Worm (Caenorhabditis elegans) whole organism, young adult: ENCODE results near the gene Y61A9LA.10.
A peak's percentile ranks its signal among the peaks of the same experiment; 100 is the strongest.

Experiments used
- B0035.1 ChIP-seq: sonication (generic microtip); optimal IDR thresholded peaks from 2 replicates; lab custom pipeline; 2016; ENCODE audit warnings: missing genetic modification characterization, mild to moderate bottlenecking, missing compliant biosample characterization, missing genotype, missing genetic modification reagents
- C17E4.6 ChIP-seq: fragments of 200-800 bp; sonication (Bioruptor generic); IDR thresholded peaks from 2 replicates; pipeline ENCODE4 v1.3.6; 2022; ENCODE audit warnings: missing genetic modification reagents, missing genetic modification characterization, missing compliant biosample characterization
- F33H1.4 ChIP-seq: fragments of 200-800 bp; sonication (Bioruptor generic); IDR thresholded peaks from 2 replicates; pipeline ENCODE4 v1.3.6; 2022; ENCODE audit warnings: missing genetic modification reagents, missing genetic modification characterization, missing compliant biosample characterization
- F55B11.4 ChIP-seq: sonication (generic microtip); optimal IDR thresholded peaks from 2 replicates; lab custom pipeline; 2016; ENCODE audit warnings: missing compliant biosample characterization, missing genetic modification characterization, borderline replicate concordance; ENCODE audit not compliant: insufficient read depth
- K11D2.4 ChIP-seq: fragments of 200-800 bp; sonication (Bioruptor generic); IDR thresholded peaks from 2 replicates; pipeline ENCODE4 v1.3.6; 2022; ENCODE audit warnings: missing genetic modification reagents, missing genetic modification characterization, missing compliant biosample characterization
- Y79H2A.3 ChIP-seq: fragments of 200-800 bp; sonication (Bioruptor generic); conservative IDR thresholded peaks from 2 replicates; pipeline ENCODE4 v1.3.6; 2022; ENCODE audit warnings: missing genetic modification reagents, missing genetic modification characterization, missing compliant biosample characterization
- Y95B8A.8 ChIP-seq: fragments of 200-800 bp; sonication (Bioruptor generic); IDR thresholded peaks from 2 replicates; pipeline ENCODE4 v1.3.6; 2022; ENCODE audit warnings: missing genetic modification reagents, missing genetic modification characterization, missing compliant biosample characterization
- aptf-3 ChIP-seq: fragments of 200-800 bp; sonication (Bioruptor generic); IDR thresholded peaks from 2 replicates; pipeline ENCODE4 v1.3.6; 2022; ENCODE audit warnings: missing genetic modification characterization, missing compliant biosample characterization
- attf-3 ChIP-seq: fragments of 200-800 bp; sonication (Bioruptor generic); conservative IDR thresholded peaks from 2 replicates; pipeline ENCODE4 v1.3.6; 2022; ENCODE audit warnings: missing genetic modification reagents, missing genetic modification characterization, missing compliant biosample characterization
- attf-6 ChIP-seq: fragments of 200-800 bp; sonication (Bioruptor generic); IDR thresholded peaks from 2 replicates; pipeline ENCODE4 v1.3.6; 2022; ENCODE audit warnings: missing genetic modification reagents, missing genetic modification characterization, missing compliant biosample characterization
- ceh-58 ChIP-seq: fragments of 200-800 bp; sonication (Bioruptor generic); IDR thresholded peaks from 2 replicates; pipeline ENCODE4 v1.3.6; 2022; ENCODE audit warnings: missing genetic modification characterization, missing compliant biosample characterization
- efl-1 ChIP-seq: fragments of 150-350 bp; optimal IDR thresholded peaks from 2 replicates; lab custom pipeline; 2014; ENCODE audit warnings: missing biosample characterization, missing genetic modification reagents, missing genetic modification characterization
- egl-18 ChIP-seq: fragments of 200-800 bp; sonication (Bioruptor generic); IDR thresholded peaks from 2 replicates; pipeline ENCODE4 v1.3.6; 2022; ENCODE audit warnings: missing genetic modification reagents, missing genetic modification characterization, missing compliant biosample characterization
- egrh-3 ChIP-seq: fragments of 200-800 bp; sonication (Bioruptor generic); IDR thresholded peaks from 2 replicates; pipeline ENCODE4 v1.3.6; 2022; ENCODE audit warnings: missing genetic modification reagents, missing genetic modification characterization, missing compliant biosample characterization
- ets-4 ChIP-seq: fragments of 200-800 bp; sonication (Bioruptor generic); optimal IDR thresholded peaks from 2 replicates; lab custom pipeline; 2018; ENCODE audit warnings: mild to moderate bottlenecking, missing genetic modification characterization, missing compliant biosample characterization
- him-1 ChIP-seq: sonication (generic microtip); optimal IDR thresholded peaks from 2 replicates; lab custom pipeline; 2016; ENCODE audit warnings: missing genotype, missing genetic modification reagents, missing genetic modification characterization, missing compliant biosample characterization
- hmg-1.2 ChIP-seq: fragments of 200-800 bp; sonication (Bioruptor generic); IDR thresholded peaks from 2 replicates; pipeline ENCODE4 v1.3.6; 2022; ENCODE audit warnings: missing genetic modification reagents, missing genetic modification characterization, missing compliant biosample characterization
- lin-35 ChIP-seq, 3 experiments: fragments of 150-350 bp in 2 of 3; sonication (generic microtip) in 1 of 3; optimal IDR thresholded peaks; 2 replicates each; lab custom pipeline; 2014 to 2018; ENCODE audit warnings: missing biosample characterization in 3 of 3, missing genetic modification characterization in 3 of 3, missing genetic modification reagents in 3 of 3
- lin-54 ChIP-seq: fragments of 200-800 bp; sonication (Bioruptor generic); optimal IDR thresholded peaks from 2 replicates; lab custom pipeline; 2018; ENCODE audit warnings: mild to moderate bottlenecking, missing genetic modification characterization, missing compliant biosample characterization
- lsl-1 ChIP-seq: fragments of 200-800 bp; sonication (Bioruptor generic); optimal IDR thresholded peaks from 2 replicates; lab custom pipeline; 2018; ENCODE audit warnings: mild to moderate bottlenecking, missing genetic modification characterization, moderate library complexity, missing compliant biosample characterization
- madf-6 ChIP-seq: fragments of 200-800 bp; sonication (Bioruptor generic); IDR thresholded peaks from 2 replicates; pipeline ENCODE4 v1.3.6; 2022; ENCODE audit warnings: missing genetic modification reagents, missing genetic modification characterization, missing compliant biosample characterization
- mxl-1 ChIP-seq: sonication (generic microtip); optimal IDR thresholded peaks from 2 replicates; lab custom pipeline; 2016; ENCODE audit warnings: missing genetic modification characterization, missing compliant biosample characterization
- nfya-1 ChIP-seq: sonication (generic microtip); optimal IDR thresholded peaks from 2 replicates; lab custom pipeline; 2017; ENCODE audit warnings: antibody characterized with exemption, missing compliant biosample characterization, missing genetic modification characterization, borderline replicate concordance; ENCODE audit not compliant: insufficient read depth
- nfyb-1 ChIP-seq: fragments of 200-800 bp; sonication (Bioruptor generic); IDR thresholded peaks from 2 replicates; pipeline ENCODE4 v1.3.6; 2022; ENCODE audit warnings: missing genetic modification reagents, missing genetic modification characterization, missing compliant biosample characterization
- nhr-27 ChIP-seq: fragments of 200-800 bp; sonication (Bioruptor generic); optimal IDR thresholded peaks from 2 replicates; lab custom pipeline; 2018; ENCODE audit warnings: mild to moderate bottlenecking, missing genetic modification characterization, moderate library complexity, missing compliant biosample characterization
- rec-8 ChIP-seq, 2 experiments: sonication (generic microtip); optimal IDR thresholded peaks; 2 replicates each; lab custom pipeline; 2016; ENCODE audit warnings: mild to moderate bottlenecking in 2 of 2, missing genetic modification characterization in 2 of 2, missing genetic modification reagents in 2 of 2, missing genotype in 2 of 2, missing biosample characterization in 1 of 2, missing compliant biosample characterization in 1 of 2, moderate library complexity in 1 of 2
- snpc-4 ChIP-seq, 5 experiments: fragments of 150-350 bp in 1 of 5; sonication (generic microtip) in 4 of 5; optimal IDR thresholded peaks; 2 replicates each; lab custom pipeline; 2014 to 2018; ENCODE audit warnings: missing genetic modification characterization in 5 of 5, missing biosample characterization in 3 of 5, antibody characterized with exemption in 2 of 5, mild to moderate bottlenecking in 2 of 5, missing compliant biosample characterization in 2 of 5, missing genotype in 2 of 5, moderate library complexity in 2 of 5, missing genetic modification reagents in 1 of 5
- somi-1 ChIP-seq: fragments of 200-800 bp; sonication (Bioruptor generic); optimal IDR thresholded peaks from 2 replicates; lab custom pipeline; 2018; ENCODE audit warnings: mild to moderate bottlenecking, missing genetic modification characterization, missing compliant biosample characterization
- tlf-1 ChIP-seq: fragments of 200-800 bp; sonication (Bioruptor generic); optimal IDR thresholded peaks from 2 replicates; lab custom pipeline; 2018; ENCODE audit warnings: mild to moderate bottlenecking, missing genetic modification characterization, missing compliant biosample characterization
- unc-130 ChIP-seq: sonication (generic microtip); optimal IDR thresholded peaks from 2 replicates; lab custom pipeline; 2016; ENCODE audit warnings: missing genetic modification reagents, missing genetic modification characterization, missing compliant biosample characterization
- unc-62 ChIP-seq: fragments of 150-350 bp; optimal IDR thresholded peaks from 2 replicates; lab custom pipeline; 2014; ENCODE audit warnings: missing biosample characterization, missing genetic modification reagents, missing genetic modification characterization
- zfh-2 ChIP-seq: fragments of 200-800 bp; sonication (Bioruptor generic); conservative IDR thresholded peaks from 2 replicates; pipeline ENCODE4 v1.3.6; 2022; ENCODE audit warnings: missing genetic modification reagents, missing genetic modification characterization, missing compliant biosample characterization
- ztf-22 ChIP-seq: fragments of 200-800 bp; sonication (Bioruptor generic); optimal IDR thresholded peaks from 2 replicates; lab custom pipeline; 2018; ENCODE audit warnings: mild to moderate bottlenecking, missing genetic modification characterization, moderate library complexity, missing compliant biosample characterization
- ztf-26 ChIP-seq: sonication (generic microtip); optimal IDR thresholded peaks from 2 replicates; lab custom pipeline; 2017; ENCODE audit warnings: missing genetic modification characterization, missing compliant biosample characterization

The Y61A9LA.10 gene

DNA sequence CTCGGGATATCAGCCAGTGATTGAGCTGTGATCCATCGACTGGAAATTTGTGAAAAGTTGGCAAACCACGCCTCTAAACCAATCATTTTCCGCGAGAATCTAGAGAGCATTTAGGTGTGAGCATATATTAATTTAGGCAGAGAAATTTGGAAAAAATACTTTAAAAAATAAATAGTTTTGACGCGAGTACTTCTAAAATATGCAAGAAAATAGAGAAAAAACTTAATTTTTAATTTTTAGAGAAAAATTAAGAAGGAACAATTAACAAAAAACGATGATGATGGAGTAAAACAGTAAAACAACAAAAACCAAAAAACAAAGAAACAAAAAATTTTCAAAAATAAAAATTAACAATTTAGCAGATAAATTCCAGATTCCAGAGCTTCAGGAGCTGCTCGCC is 8.8 kb downstream of the Y61A9LA.10 start, which contains the start of gene txt-6:
txt-6 (minus strand) TSS at position 101 of the 400 bp plus-strand sequence.
- TF ChIP-seq Y79H2A.3 (GFP tag; lab: Robert Waterston, UW) (no peak), unc-130 (GFP tag; lab: Kevin White, UChicago) (no peak), madf-6 (GFP tag; lab: Robert Waterston, UW) (no peak), lin-54 (GFP tag; lab: Kevin White, UChicago) (no peak), unc-62 (no peak), rec-8 (tag; optimal IDR thresholded peaks at IDR 0.05; lab: Kevin White, UChicago) (no peak), B0035.1 (no peak), F55B11.4 (tag; lab: Kevin White, UChicago) (no peak), efl-1 (GFP tag; lab: Kevin White, UChicago) (no peak), nfyb-1 (GFP tag; lab: Robert Waterston, UW) (no peak), nfya-1 (tag; lab: Kevin White, UChicago) (no peak), ztf-26 (no peak), him-1 (tag; lab: Kevin White, UChicago) (no peak), egrh-3 (no peak), tlf-1 (no peak), snpc-4 (GFP tag; optimal IDR thresholded peaks at IDR 0.05; lab: Kevin White, UChicago) (no peak), snpc-4 (tag; optimal IDR thresholded peaks at IDR 0.05; lab: Kevin White, UChicago) (no peak)

DNA sequence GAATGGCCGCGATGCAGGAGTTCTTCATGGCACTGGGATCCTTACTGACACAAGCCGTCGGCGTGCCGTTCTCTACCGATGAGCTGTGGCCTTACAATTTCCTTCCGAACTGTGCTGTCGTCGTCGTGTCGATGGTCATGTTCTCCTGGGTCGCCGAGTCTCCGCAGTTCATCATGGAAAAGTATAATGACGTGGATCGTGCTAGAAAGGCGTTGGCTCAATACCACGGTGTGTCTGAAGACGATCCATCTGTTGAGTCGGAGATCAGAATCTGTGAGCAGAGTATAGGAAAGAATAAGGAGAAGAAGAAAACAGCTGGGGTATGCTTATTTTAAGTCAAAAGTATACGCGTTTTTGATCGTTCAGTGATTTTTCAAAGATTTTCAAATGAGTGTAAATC is 16.4 kb downstream of the Y61A9LA.10 start:
- TF ChIP-seq Y95B8A.8 (GFP tag; lab: Robert Waterston, UW) = no peak
- TF ChIP-seq zfh-2 (GFP tag; lab: Robert Waterston, UW) = peak; percentile 71; the same call in 1 of the 2 replicates

- TF ChIP-seq lin-35 (GFP tag; optimal IDR thresholded peaks at IDR 0.05; lab: Kevin White, UChicago) = no peak
- TF ChIP-seq aptf-3 (GFP tag; lab: Robert Waterston, UW) = no peak
- TF ChIP-seq K11D2.4 (GFP tag; lab: Robert Waterston, UW) = no peak
- TF ChIP-seq F33H1.4 = no peak
- TF ChIP-seq madf-6 (GFP tag; lab: Robert Waterston, UW) = no peak
- TF ChIP-seq mxl-1 = no peak
- TF ChIP-seq ets-4 (GFP tag; lab: Kevin White, UChicago) = no peak
- TF ChIP-seq lsl-1 (GFP tag; lab: Kevin White, UChicago) = no peak
- TF ChIP-seq hmg-1.2 = no peak
Observed at ce11 chrV:4598489-4598888, 17.1 kb downstream of the Y61A9LA.10 start.

- no peak for TF ChIP-seq attf-6 (GFP tag; lab: Robert Waterston, UW)
- TF ChIP-seq ceh-58 (GFP tag; lab: Robert Waterston, UW) = no peak
- no peak for TF ChIP-seq C17E4.6 (GFP tag; lab: Robert Waterston, UW)
- TF ChIP-seq egrh-3 = no peak
- no peak for TF ChIP-seq ztf-22 (GFP tag; lab: Kevin White, UChicago)
- TF ChIP-seq lin-54 (GFP tag; lab: Kevin White, UChicago) = no peak
- TF ChIP-seq zfh-2 (GFP tag; lab: Robert Waterston, UW) = no peak
- no peak for TF ChIP-seq somi-1 (GFP tag; lab: Kevin White, UChicago)
- TF ChIP-seq nhr-27 = no peak
- TF ChIP-seq Y95B8A.8 (GFP tag; lab: Robert Waterston, UW) = no peak
- no peak for TF ChIP-seq egl-18 (GFP tag; lab: Robert Waterston, UW)
- no peak for TF ChIP-seq ets-4 (GFP tag; lab: Kevin White, UChicago)
- TF ChIP-seq attf-3 = no peak
Observed at ce11 chrV:4590791-4591190, 24.8 kb downstream of the Y61A9LA.10 start.
